Worm (Caenorhabditis elegans) whole organism, late embryonic: Measurements from ENCODE around the gene cec-4.
"Not testable (repeated sequence)": the region's sequence is repeated elsewhere in the genome, so short reads cannot be mapped to it uniquely, and the experiment has no call there.

Experiments
- C38D4.7 ChIP-seq: fragments of 200-800 bp; sonication (Bioruptor generic); optimal IDR thresholded peaks from 2 replicates; lab custom pipeline; 2018; ENCODE audit warnings: mild to moderate bottlenecking, missing genetic modification characterization, moderate library complexity, missing compliant biosample characterization
- F13H6.1 ChIP-seq: sonication (generic microtip); optimal IDR thresholded peaks from 2 replicates; lab custom pipeline; 2016; ENCODE audit warnings: missing genetic modification characterization, missing compliant biosample characterization
- K02D7.2 ChIP-seq: sonication (generic microtip); optimal IDR thresholded peaks from 2 replicates; lab custom pipeline; 2017; ENCODE audit warnings: mild to moderate bottlenecking, missing genetic modification characterization, missing compliant biosample characterization
- K09A11.1 ChIP-seq: sonication (generic microtip); optimal IDR thresholded peaks from 2 replicates; lab custom pipeline; 2017; ENCODE audit warnings: antibody characterized with exemption, mild to moderate bottlenecking, missing genetic modification characterization, missing compliant biosample characterization; ENCODE audit not compliant: insufficient read depth
- T23F11.4 ChIP-seq: fragments of 200-800 bp; sonication (Bioruptor generic); optimal IDR thresholded peaks from 2 replicates; lab custom pipeline; 2018; ENCODE audit warnings: mild to moderate bottlenecking, missing genetic modification characterization, missing compliant biosample characterization
- Y22D7AL.16 ChIP-seq: sonication (generic microtip); optimal IDR thresholded peaks from 2 replicates; lab custom pipeline; 2016; ENCODE audit warnings: missing genetic modification characterization, missing compliant biosample characterization
- ama-1 ChIP-seq: fragments of 150-350 bp; optimal IDR thresholded peaks from 2 replicates; lab custom pipeline; 2014
- ceh-14 ChIP-seq: sonication (generic microtip); optimal IDR thresholded peaks from 2 replicates; lab custom pipeline; 2016; ENCODE audit warnings: missing genotype, missing genetic modification characterization, missing compliant biosample characterization
- ceh-19 ChIP-seq: fragments of 200-800 bp; sonication (Bioruptor generic); optimal IDR thresholded peaks from 2 replicates; lab custom pipeline; 2018; ENCODE audit warnings: mild to moderate bottlenecking, missing genetic modification characterization, missing compliant biosample characterization
- ceh-2 ChIP-seq: sonication (generic microtip); optimal IDR thresholded peaks from 2 replicates; lab custom pipeline; 2016; ENCODE audit warnings: missing genotype, missing genetic modification characterization, missing compliant biosample characterization
- ceh-22 ChIP-seq: sonication (generic microtip); optimal IDR thresholded peaks from 2 replicates; lab custom pipeline; 2017; ENCODE audit warnings: missing biosample characterization, missing genetic modification characterization
- ceh-24 ChIP-seq: sonication (generic microtip); optimal IDR thresholded peaks from 2 replicates; lab custom pipeline; 2016; ENCODE audit warnings: mild to moderate bottlenecking, missing genetic modification characterization, missing compliant biosample characterization
- ceh-48 ChIP-seq: sonication (generic microtip); optimal IDR thresholded peaks from 2 replicates; lab custom pipeline; 2016; ENCODE audit warnings: missing genetic modification characterization, inconsistent platforms, missing compliant biosample characterization
- ceh-6 ChIP-seq: fragments of 200-800 bp; sonication (Bioruptor generic); optimal IDR thresholded peaks from 2 replicates; lab custom pipeline; 2018; ENCODE audit warnings: mild to moderate bottlenecking, missing genetic modification characterization, missing compliant biosample characterization
- ceh-9 ChIP-seq: sonication (generic microtip); optimal IDR thresholded peaks from 2 replicates; lab custom pipeline; 2016; ENCODE audit warnings: mild to moderate bottlenecking, missing genetic modification characterization, inconsistent platforms, missing compliant biosample characterization
- dmd-4 ChIP-seq: sonication (generic microtip); optimal IDR thresholded peaks from 2 replicates; lab custom pipeline; 2016; ENCODE audit warnings: borderline replicate concordance, missing genetic modification characterization, missing compliant biosample characterization
- dve-1 ChIP-seq: sonication (generic microtip); optimal IDR thresholded peaks from 2 replicates; lab custom pipeline; 2017; ENCODE audit warnings: antibody characterized with exemption, mild to moderate bottlenecking, missing genetic modification characterization, missing compliant biosample characterization
- elt-2 ChIP-seq: sonication (generic microtip); optimal IDR thresholded peaks from 2 replicates; lab custom pipeline; 2016; ENCODE audit warnings: missing genetic modification reagents, missing genetic modification characterization, missing compliant biosample characterization
- elt-4 ChIP-seq: sonication (generic microtip); optimal IDR thresholded peaks from 2 replicates; lab custom pipeline; 2016; ENCODE audit warnings: missing genetic modification characterization, missing compliant biosample characterization
- ets-4 ChIP-seq: sonication (generic microtip); optimal IDR thresholded peaks from 2 replicates; lab custom pipeline; 2016; ENCODE audit warnings: missing genetic modification characterization, missing compliant biosample characterization
- eyg-1 ChIP-seq: sonication (generic microtip); optimal IDR thresholded peaks from 2 replicates; lab custom pipeline; 2016; ENCODE audit warnings: missing genotype, missing genetic modification characterization, missing compliant biosample characterization
- fkh-10 ChIP-seq: fragments of 150-350 bp; optimal IDR thresholded peaks from 2 replicates; lab custom pipeline; 2014; ENCODE audit warnings: missing biosample characterization, missing genetic modification reagents, missing genetic modification characterization
- gmeb-2 ChIP-seq: sonication (generic microtip); optimal IDR thresholded peaks from 2 replicates; lab custom pipeline; 2016; ENCODE audit warnings: missing genetic modification characterization, inconsistent platforms, missing compliant biosample characterization
- hlh-15 ChIP-seq: sonication (generic microtip); optimal IDR thresholded peaks from 2 replicates; lab custom pipeline; 2016; ENCODE audit warnings: missing genetic modification characterization, missing compliant biosample characterization
- hlh-30 ChIP-seq: sonication (generic microtip); optimal IDR thresholded peaks from 2 replicates; lab custom pipeline; 2017; ENCODE audit warnings: antibody characterized with exemption, missing genetic modification characterization, missing compliant biosample characterization; ENCODE audit not compliant: insufficient read depth
- lim-6 ChIP-seq: sonication (generic microtip); optimal IDR thresholded peaks from 2 replicates; lab custom pipeline; 2016; ENCODE audit warnings: missing genetic modification characterization, missing compliant biosample characterization
- mec-3 ChIP-seq: sonication (generic microtip); optimal IDR thresholded peaks from 2 replicates; lab custom pipeline; 2016; ENCODE audit warnings: borderline replicate concordance, missing genetic modification characterization, missing compliant biosample characterization
- nfya-1 ChIP-seq: sonication (generic microtip); optimal IDR thresholded peaks from 2 replicates; lab custom pipeline; 2017; ENCODE audit warnings: missing genetic modification characterization, mild to moderate bottlenecking, missing compliant biosample characterization, antibody characterized with exemption, moderate library complexity
- npax-4 ChIP-seq: sonication (generic microtip); optimal IDR thresholded peaks from 2 replicates; lab custom pipeline; 2016; ENCODE audit warnings: missing genetic modification characterization, missing compliant biosample characterization
- odd-2 ChIP-seq: sonication (generic microtip); optimal IDR thresholded peaks from 2 replicates; lab custom pipeline; 2017; ENCODE audit warnings: antibody characterized with exemption, mild to moderate bottlenecking, missing genetic modification characterization, missing compliant biosample characterization
- pag-3 ChIP-seq: sonication (generic microtip); optimal IDR thresholded peaks from 2 replicates; lab custom pipeline; 2016; ENCODE audit warnings: missing compliant biosample characterization, missing genetic modification characterization, borderline replicate concordance
- pax-1 ChIP-seq: fragments of 150-350 bp; optimal IDR thresholded peaks from 2 replicates; lab custom pipeline; 2014; ENCODE audit warnings: missing biosample characterization, missing genetic modification characterization
- pha-2 ChIP-seq: sonication (generic microtip); optimal IDR thresholded peaks from 2 replicates; lab custom pipeline; 2017; ENCODE audit warnings: mild to moderate bottlenecking, missing genetic modification characterization, missing compliant biosample characterization
- pqm-1 ChIP-seq: sonication (generic microtip); optimal IDR thresholded peaks from 2 replicates; lab custom pipeline; 2016; ENCODE audit warnings: missing genetic modification characterization, missing compliant biosample characterization
- pros-1 ChIP-seq: fragments of 150-350 bp; optimal IDR thresholded peaks from 2 replicates; lab custom pipeline; 2014; ENCODE audit warnings: missing biosample characterization, missing genetic modification reagents, missing genetic modification characterization
- ref-2 ChIP-seq: sonication (generic microtip); optimal IDR thresholded peaks from 2 replicates; lab custom pipeline; 2016; ENCODE audit warnings: missing genetic modification characterization, missing compliant biosample characterization
- rnt-1 ChIP-seq: sonication (generic microtip); optimal IDR thresholded peaks from 2 replicates; lab custom pipeline; 2016; ENCODE audit warnings: missing genetic modification characterization, missing compliant biosample characterization
- sdc-2 ChIP-seq: sonication (generic microtip); optimal IDR thresholded peaks from 2 replicates; lab custom pipeline; 2016; ENCODE audit warnings: missing genotype, missing genetic modification characterization, missing compliant biosample characterization
- sox-2 ChIP-seq: fragments of 200-800 bp; sonication (Bioruptor generic); IDR thresholded peaks from 2 replicates; pipeline ENCODE4 v1.3.6; 2022; ENCODE audit warnings: missing genetic modification reagents, missing genetic modification characterization, missing compliant biosample characterization
- syd-9 ChIP-seq: sonication (generic microtip); optimal IDR thresholded peaks from 2 replicates; lab custom pipeline; 2016; ENCODE audit warnings: mild to moderate bottlenecking, missing genetic modification characterization, moderate library complexity, missing compliant biosample characterization
- tbx-7 ChIP-seq: sonication (generic microtip); optimal IDR thresholded peaks from 2 replicates; lab custom pipeline; 2016; ENCODE audit warnings: missing genotype, missing genetic modification characterization, missing compliant biosample characterization
- unc-3 ChIP-seq, 2 experiments: fragments of 200-800 bp in 1 of 2; sonication (Bioruptor generic) in 1 of 2; sonication (generic microtip) in 1 of 2; conservative IDR thresholded peaks in 1 of 2; optimal IDR thresholded peaks in 1 of 2; 2 replicates each; pipeline versions ENCODE4 v1.3.6 to Lab custom; 2016 to 2022; ENCODE audit warnings: missing compliant biosample characterization in 2 of 2, missing genetic modification characterization in 2 of 2, missing genetic modification reagents in 1 of 2
- unc-42 ChIP-seq: sonication (generic microtip); optimal IDR thresholded peaks from 2 replicates; lab custom pipeline; 2016; ENCODE audit warnings: missing genotype, missing genetic modification characterization, missing compliant biosample characterization
- unc-55 ChIP-seq: sonication (generic microtip); optimal IDR thresholded peaks from 2 replicates; lab custom pipeline; 2017; ENCODE audit warnings: missing biosample characterization, missing genetic modification reagents, missing genetic modification characterization
- zip-5 ChIP-seq: sonication (generic microtip); optimal IDR thresholded peaks from 2 replicates; lab custom pipeline; 2016; ENCODE audit warnings: missing genetic modification characterization, missing compliant biosample characterization

Gene cec-4

ce11 chrIV:7563850-7564249, 11.7 kb upstream of the cec-4 start, which contains the start of gene F32E10.9:
TSS of gene F32E10.9 (minus strand) at chrIV:7563950.
- not testable (repeated sequence) for TF ChIP-seq sox-2 (GFP tag; lab: Robert Waterston, UW); unc-42 (tag; lab: Kevin White, UChicago); pha-2

DNA sequence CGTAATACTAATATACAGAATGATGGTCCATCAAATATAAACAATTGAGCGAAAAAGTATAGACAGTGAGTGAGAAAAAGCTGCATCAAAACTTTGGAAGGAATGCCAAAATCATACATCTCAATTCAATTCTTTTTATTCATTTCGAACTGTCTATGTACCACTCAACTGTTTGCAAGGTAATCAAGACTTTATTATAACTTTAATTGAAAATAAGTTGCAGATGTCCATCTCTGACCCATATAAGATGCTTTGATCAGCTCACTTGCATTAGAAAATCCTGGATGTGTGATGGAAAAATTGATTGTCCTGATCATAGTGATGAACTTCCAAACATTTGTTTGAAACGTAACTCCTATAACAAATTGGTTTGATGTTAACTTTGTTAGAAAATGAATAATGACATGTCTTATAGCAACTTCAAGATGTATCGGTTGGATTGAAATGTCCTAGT, 7.9 kb upstream of the cec-4 start, which contains the start of gene F32E10.8:
TSS of gene F32E10.8 (plus strand) at position 51 of the 454 bp plus-strand sequence.
- TF ChIP-seq nfya-1 (no peak), hlh-30 (tag; lab: Kevin White, UChicago) (no peak), pros-1 (tag; lab: Kevin White, UChicago) (no peak), lim-6 (no peak), pqm-1 (tag; lab: Kevin White, UChicago) (no peak), mec-3 (tag; lab: Kevin White, UChicago) (no peak), K02D7.2 (tag; lab: Kevin White, UChicago) (no peak), tbx-7 (tag; lab: Kevin White, UChicago) (no peak), ceh-48 (tag; lab: Kevin White, UChicago) (no peak), rnt-1 (no peak), fkh-10 (GFP tag; lab: Kevin White, UChicago) (no peak), hlh-15 (tag; lab: Kevin White, UChicago) (no peak), Y22D7AL.16 (tag; lab: Kevin White, UChicago) (no peak), zip-5 (tag; lab: Kevin White, UChicago) (no peak), elt-4 (tag; lab: Kevin White, UChicago) (no peak), ref-2 (no peak), unc-3 (GFP tag; conservative IDR thresholded peaks at IDR 0.05; lab: Robert Waterston, UW) (no peak), unc-3 (tag; optimal IDR thresholded peaks at IDR 0.05; lab: Kevin White, UChicago) (no peak), unc-55 (GFP tag; lab: Kevin White, UChicago) (no peak), sdc-2 (tag; lab: Kevin White, UChicago) (no peak)

DNA sequence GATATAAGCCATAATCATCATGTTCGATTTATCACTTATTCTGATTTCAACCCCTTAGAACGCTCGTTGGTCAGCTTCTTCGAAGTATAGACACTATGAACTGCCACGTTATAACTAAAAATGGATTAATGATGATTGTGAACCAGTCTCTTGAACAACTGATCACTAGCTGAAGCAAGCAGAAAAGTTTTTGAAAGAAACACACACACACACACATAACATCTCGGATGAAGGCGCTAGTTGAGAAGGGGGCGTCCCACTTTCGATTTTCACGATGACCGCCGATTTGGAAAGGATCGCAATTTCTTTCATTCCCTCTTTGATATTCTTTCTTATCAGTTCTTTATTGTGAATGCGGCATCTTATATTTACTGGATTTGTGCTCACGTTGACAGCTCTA, 6.9 kb upstream of the cec-4 start, which contains the start of gene clec-180:
TSS of gene clec-180 (plus strand) at position 301 of the 400 bp plus-strand sequence.
- TF ChIP-seq F13H6.1 (tag; lab: Kevin White, UChicago) = no peak
- no peak for TF ChIP-seq ceh-22
- no peak for TF ChIP-seq ceh-24 (tag; lab: Kevin White, UChicago)
- TF ChIP-seq dmd-4 (tag; lab: Kevin White, UChicago) = no peak
- no peak for TF ChIP-seq pax-1 (tag; lab: Kevin White, UChicago)

ce11 chrIV:7573944-7574343, 1.6 kb upstream of the cec-4 start:
- peak; percentile 98 for TF ChIP-seq elt-2
- peak; percentile 92 for TF ChIP-seq K09A11.1 (tag; lab: Kevin White, UChicago)
- TF ChIP-seq zip-5 (tag; lab: Kevin White, UChicago) = peak; percentile 72
- TF ChIP-seq eyg-1 = peak; percentile 88
- TF ChIP-seq ets-4 (tag; lab: Kevin White, UChicago) = peak; percentile 64
- peak; percentile 96 for TF ChIP-seq gmeb-2
- TF ChIP-seq T23F11.4 = peak; percentile 94
- peak; percentile 91 for TF ChIP-seq ceh-2 (tag; lab: Kevin White, UChicago)
- peak; percentile 94 for TF ChIP-seq ceh-24 (tag; lab: Kevin White, UChicago)
- TF ChIP-seq ama-1 (lab: Kevin White, UChicago) = no peak
- peak; percentile 64 for TF ChIP-seq odd-2 (tag; lab: Kevin White, UChicago)
- peak; percentile 95 for TF ChIP-seq C38D4.7 (GFP tag; lab: Kevin White, UChicago)
- TF ChIP-seq K02D7.2 (tag; lab: Kevin White, UChicago) = peak; percentile 96
- peak; percentile 97 for TF ChIP-seq ceh-6 (GFP tag; lab: Kevin White, UChicago)
- TF ChIP-seq sdc-2 (tag; lab: Kevin White, UChicago) = peak; percentile 87
- TF ChIP-seq ceh-48 (tag; lab: Kevin White, UChicago) = peak; percentile 91
- peak; percentile 94 for TF ChIP-seq ceh-19 (GFP tag; lab: Kevin White, UChicago)
- peak; percentile 96 for TF ChIP-seq syd-9
- peak; percentile 84 for TF ChIP-seq sox-2 (GFP tag; lab: Robert Waterston, UW)
- TF ChIP-seq ceh-9 (tag; lab: Kevin White, UChicago) = peak; percentile 88
- TF ChIP-seq fkh-10 (GFP tag; lab: Kevin White, UChicago) = peak; percentile 88
- TF ChIP-seq dve-1 (tag; lab: Kevin White, UChicago) = peak; percentile 97
- peak; percentile 95 for TF ChIP-seq ceh-14 (tag; lab: Kevin White, UChicago)
- peak; percentile 94 for TF ChIP-seq npax-4 (tag; lab: Kevin White, UChicago)
- TF ChIP-seq F13H6.1 (tag; lab: Kevin White, UChicago) = peak; percentile 92
- peak; percentile 84 for TF ChIP-seq pag-3 (tag; lab: Kevin White, UChicago)
- TF ChIP-seq unc-42 (tag; lab: Kevin White, UChicago) = peak; percentile 72
